Worm (Caenorhabditis elegans): Measurements from ENCODE around the gene C10G8.3.

The C10G8.3 gene

ce11 chrV:5295940-5296339 is 16.6 kb upstream of the C10G8.3 start:
- TF ChIP-seq W03F9.2 (tag; optimal IDR thresholded peaks at IDR 0.05) (no peak), dao-5 (tag; optimal IDR thresholded peaks at IDR 0.05) (no peak), him-1 (tag; optimal IDR thresholded peaks at IDR 0.05) (no peak)

DNA sequence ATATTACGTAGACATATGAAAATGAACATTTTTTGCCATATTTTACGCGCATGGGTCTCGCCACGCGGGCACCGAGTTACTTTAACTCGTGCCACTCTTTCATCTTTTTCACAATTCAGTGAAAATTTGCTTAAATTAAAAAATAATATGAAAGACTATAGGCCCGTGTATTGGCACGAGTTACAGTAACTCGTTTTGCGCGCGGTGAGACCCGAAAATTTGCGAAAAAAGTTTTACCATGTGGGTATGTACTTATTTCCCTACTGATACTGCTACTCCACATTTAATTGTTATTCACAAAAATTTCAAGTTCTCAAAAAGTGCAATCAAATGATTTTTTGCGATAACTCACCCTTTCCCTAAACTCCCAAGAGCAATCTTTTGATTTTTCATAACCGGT is 14.8 kb upstream of the C10G8.3 start:
- TF ChIP-seq him-1 (tag; optimal IDR thresholded peaks at IDR 0.05) (no peak), dao-5 (tag; optimal IDR thresholded peaks at IDR 0.05) (no peak), W03F9.2 (tag; optimal IDR thresholded peaks at IDR 0.05) (no peak)

- TF ChIP-seq dao-5 (tag; optimal IDR thresholded peaks at IDR 0.05) (no peak), him-1 (tag; optimal IDR thresholded peaks at IDR 0.05) (no peak), W03F9.2 (tag; optimal IDR thresholded peaks at IDR 0.05) (no peak)
Observed at ce11 chrV:5301226-5301625, 11.3 kb upstream of the C10G8.3 start.

ce11 chrV:5303389-5303788 is 9.2 kb upstream of the C10G8.3 start, which contains the start of gene ncx-2:
ncx-2 (plus strand) TSS chrV:5303689.
- TF ChIP-seq W03F9.2 (tag; optimal IDR thresholded peaks at IDR 0.05) (no peak), him-1 (tag; optimal IDR thresholded peaks at IDR 0.05) (no peak), dao-5 (tag; optimal IDR thresholded peaks at IDR 0.05) (no peak)

- TF ChIP-seq W03F9.2 (tag; optimal IDR thresholded peaks at IDR 0.05) (no peak), him-1 (tag; optimal IDR thresholded peaks at IDR 0.05) (no peak), dao-5 (tag; optimal IDR thresholded peaks at IDR 0.05) (no peak)
Observed at ce11 chrV:5304366-5304765, 8.2 kb upstream of the C10G8.3 start.

DNA sequence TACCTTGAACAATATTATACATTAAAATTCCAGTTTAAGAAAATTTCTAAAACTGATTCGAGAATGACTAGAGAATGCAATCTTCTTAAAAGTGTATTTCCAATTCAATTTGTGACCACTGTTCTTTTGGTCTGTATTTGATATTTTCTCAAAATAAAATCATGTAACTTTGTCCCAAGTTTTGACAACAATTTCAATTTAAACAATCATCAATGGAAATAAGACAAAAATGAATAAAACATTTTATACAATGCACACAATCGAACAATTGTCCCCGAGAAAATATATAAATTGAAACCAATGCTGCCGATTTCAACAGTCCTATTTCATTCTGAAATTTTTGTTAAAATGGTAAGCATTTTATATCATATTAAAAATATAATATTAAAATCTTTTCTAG is 918 bp upstream of the C10G8.3 start, which contains the start of gene C10G8.4:
C10G8.4 (plus strand) TSS at position 301 of the 400 bp plus-strand sequence.
- TF ChIP-seq him-1 (tag; optimal IDR thresholded peaks at IDR 0.05) = no peak
- TF ChIP-seq dao-5 (tag; optimal IDR thresholded peaks at IDR 0.05) = no peak
- TF ChIP-seq W03F9.2 (tag; optimal IDR thresholded peaks at IDR 0.05) = no peak

DNA sequence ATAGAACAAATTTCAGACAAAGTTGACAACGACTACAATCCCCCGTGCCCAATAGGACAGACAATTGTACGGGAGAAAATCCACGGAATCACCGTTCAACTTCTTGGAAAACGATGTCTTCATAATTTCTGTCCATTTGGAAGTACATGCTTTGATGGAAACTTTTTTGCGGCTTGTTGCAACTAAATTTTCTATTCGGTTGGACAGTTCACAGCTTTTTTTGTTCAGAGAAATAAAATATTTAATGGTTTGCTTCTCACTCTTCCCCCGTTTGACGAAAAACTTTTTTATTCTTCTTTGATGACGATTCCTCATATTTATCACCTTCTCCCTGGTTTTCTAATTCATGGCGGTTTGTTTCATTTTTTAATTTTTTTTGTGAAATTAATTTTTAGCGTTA is 1.6 kb downstream of the C10G8.3 start, which contains the start of gene C10G8.2:
C10G8.2 (plus strand) TSS at position 301 of the 400 bp plus-strand sequence.
- TF ChIP-seq him-1 (tag; optimal IDR thresholded peaks at IDR 0.05) (no peak), W03F9.2 (tag; optimal IDR thresholded peaks at IDR 0.05) (no peak), dao-5 (tag; optimal IDR thresholded peaks at IDR 0.05) (no peak)

ce11 chrV:5318349-5318748 is 5.8 kb downstream of the C10G8.3 start:
- no peak for TF ChIP-seq dao-5 (tag; optimal IDR thresholded peaks at IDR 0.05)
- no peak for TF ChIP-seq him-1 (tag; optimal IDR thresholded peaks at IDR 0.05)
- no peak for TF ChIP-seq W03F9.2 (tag; optimal IDR thresholded peaks at IDR 0.05)

- TF ChIP-seq W03F9.2 (tag; optimal IDR thresholded peaks at IDR 0.05) = no peak
- TF ChIP-seq him-1 (tag; optimal IDR thresholded peaks at IDR 0.05) = no peak
Observed at ce11 chrV:5319477-5319876, 6.9 kb downstream of the C10G8.3 start, which contains the start of gene ceh-34. ceh-34 (minus strand) TSS chrV:5319577.

DNA sequence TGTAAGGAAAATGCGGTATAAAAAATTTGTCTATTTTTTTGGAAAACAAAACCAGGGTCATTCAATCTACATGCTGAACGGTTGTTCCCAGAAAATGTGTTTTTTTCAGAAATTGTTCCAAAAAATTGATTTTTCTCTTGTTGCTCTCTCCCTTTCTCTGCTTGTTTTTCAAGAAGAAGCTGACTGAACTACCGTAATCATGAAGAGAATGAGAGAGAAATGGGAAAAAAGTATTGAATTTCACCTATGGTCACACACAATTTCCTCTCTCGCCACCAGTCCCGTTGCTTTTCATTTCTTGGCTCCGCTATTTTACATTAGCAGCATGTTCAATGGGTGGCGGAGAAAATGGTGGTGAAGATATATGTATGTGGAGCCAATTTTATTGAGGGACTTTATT is 10.3 kb downstream of the C10G8.3 start:
- TF ChIP-seq W03F9.2 (tag; optimal IDR thresholded peaks at IDR 0.05) (no peak), dao-5 (tag; optimal IDR thresholded peaks at IDR 0.05) (no peak), him-1 (tag; optimal IDR thresholded peaks at IDR 0.05) (no peak)

DNA sequence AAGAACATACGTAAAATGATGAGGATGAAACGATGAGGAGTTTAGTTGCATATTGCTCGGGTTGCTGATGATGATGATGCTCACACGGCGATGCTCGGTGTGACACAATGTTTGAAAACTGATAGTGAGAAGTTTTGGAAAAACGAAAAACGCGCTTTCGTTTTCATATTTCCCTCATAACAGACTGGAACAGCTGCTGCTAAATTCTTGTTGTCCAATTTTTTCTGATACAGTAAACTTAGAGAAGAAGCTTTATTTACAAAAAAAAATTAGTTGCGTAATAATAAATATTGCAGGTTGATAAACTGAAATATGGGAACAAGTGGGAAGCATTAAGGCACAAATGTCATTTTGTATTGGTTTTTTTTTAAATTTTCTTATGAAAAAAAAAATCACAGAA is 12.0 kb downstream of the C10G8.3 start, which contains the start of gene ceh-33:
ceh-33 (minus strand) TSS at position 101 of the 400 bp plus-strand sequence.
- TF ChIP-seq dao-5 (tag; optimal IDR thresholded peaks at IDR 0.05) = no peak
- TF ChIP-seq W03F9.2 (tag; optimal IDR thresholded peaks at IDR 0.05) = no peak
- TF ChIP-seq him-1 (tag; optimal IDR thresholded peaks at IDR 0.05) = no peak

- TF ChIP-seq dao-5 (tag; optimal IDR thresholded peaks at IDR 0.05) (no peak), W03F9.2 (tag; optimal IDR thresholded peaks at IDR 0.05) (no peak), him-1 (tag; optimal IDR thresholded peaks at IDR 0.05) (no peak)
Observed at ce11 chrV:5328314-5328713, 15.8 kb downstream of the C10G8.3 start, which contains the start of gene C10G8.8. C10G8.8 (minus strand) TSS chrV:5328414.

DNA sequence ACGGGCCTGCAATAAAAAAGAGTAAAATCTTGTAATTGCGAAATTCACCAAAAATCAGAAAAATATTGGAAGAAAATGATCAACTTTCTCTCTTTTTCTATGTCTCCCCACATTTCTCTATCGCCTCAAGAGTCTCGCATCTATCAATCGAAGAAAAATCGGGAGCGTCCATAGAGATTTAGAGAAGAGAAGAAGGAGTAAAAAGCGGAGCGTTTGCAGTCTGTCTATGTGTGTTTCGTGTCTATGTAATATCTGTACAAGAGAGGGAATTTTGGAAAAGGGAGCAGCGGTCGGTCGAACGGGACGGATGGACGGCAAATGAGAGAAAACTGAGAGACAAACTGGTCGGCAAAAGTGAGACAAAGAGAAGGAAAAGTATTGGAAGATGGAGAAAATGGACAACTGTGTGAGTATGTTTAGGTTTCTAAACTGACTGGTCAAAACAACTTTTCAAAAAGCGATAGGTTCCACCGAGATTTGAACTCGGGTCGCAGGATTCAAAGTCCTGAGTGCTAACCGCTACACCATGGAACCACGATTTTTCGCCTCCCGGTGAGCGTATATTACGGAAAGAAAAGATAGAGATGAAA is 17.2 kb downstream of the C10G8.3 start:
- TF ChIP-seq W03F9.2 (tag; optimal IDR thresholded peaks at IDR 0.05) = peak; percentile 56
- no peak for TF ChIP-seq him-1 (tag; optimal IDR thresholded peaks at IDR 0.05)

ce11 chrV:5330967-5331366 is 18.4 kb downstream of the C10G8.3 start, which contains the start of gene srg-26:
srg-26 (plus strand) TSS chrV:5331267.
- TF ChIP-seq dao-5 (tag; optimal IDR thresholded peaks at IDR 0.05) = no peak
- TF ChIP-seq him-1 (tag; optimal IDR thresholded peaks at IDR 0.05) = no peak
- no peak for TF ChIP-seq W03F9.2 (tag; optimal IDR thresholded peaks at IDR 0.05)

- no peak for TF ChIP-seq him-1 (tag; optimal IDR thresholded peaks at IDR 0.05)
- no peak for TF ChIP-seq dao-5 (tag; optimal IDR thresholded peaks at IDR 0.05)
- no peak for TF ChIP-seq W03F9.2 (tag; optimal IDR thresholded peaks at IDR 0.05)
Observed at ce11 chrV:5334588-5334987, 22.0 kb downstream of the C10G8.3 start, which contains the start of gene srg-28. srg-28 (plus strand) TSS chrV:5334888.
